Worm (Caenorhabditis elegans): ENCODE measurements around the gene nhr-193.

Gene nhr-193

ce11 chrV:16357253-16357652 is 15.1 kb downstream of the nhr-193 start, which contains the start of gene pptr-1 (continued):
- TF ChIP-seq lin-13 (GFP tag; optimal IDR thresholded peaks at IDR 0.05) (no peak), zfp-3 (GFP tag; conservative IDR thresholded peaks at IDR 0.05) (no peak), lim-7 (GFP tag; IDR thresholded peaks at IDR 0.05) (no peak), lsy-2 (tag; optimal IDR thresholded peaks at IDR 0.05) (no peak), nhr-11 (tag; optimal IDR thresholded peaks at IDR 0.05) (no peak), nhr-28 (tag; optimal IDR thresholded peaks at IDR 0.05) (peak; percentile 55), fkh-10 (GFP tag; optimal IDR thresholded peaks at IDR 0.05) (no peak), ceh-20 (GFP tag; IDR thresholded peaks at IDR 0.05) (no peak), nhr-77 (tag; optimal IDR thresholded peaks at IDR 0.05) (no peak), ama-1 (optimal IDR thresholded peaks at IDR 0.05) (no peak), T26A8.4 (GFP tag; IDR thresholded peaks at IDR 0.05) (no peak), ZK337.2 (GFP tag; IDR thresholded peaks at IDR 0.05) (no peak), F26F4.8 (GFP tag; conservative IDR thresholded peaks at IDR 0.05) (no peak), duxl-1 (tag; optimal IDR thresholded peaks at IDR 0.05; ENCODE audit: poor library complexity) (no peak), ceh-28 (tag; optimal IDR thresholded peaks at IDR 0.05) (no peak), egl-27 (tag; optimal IDR thresholded peaks at IDR 0.05) (no peak), aly-2 (tag; optimal IDR thresholded peaks at IDR 0.05) (no peak), F49E8.2 (tag; optimal IDR thresholded peaks at IDR 0.05; ENCODE audit: borderline replicate concordance) (no peak), Y48G9A.11 (GFP tag; IDR thresholded peaks at IDR 0.05) (no peak), mdt-29 (GFP tag; IDR thresholded peaks at IDR 0.05) (no peak), fos-1 (tag; optimal IDR thresholded peaks at IDR 0.05) (no peak), spr-1 (tag; optimal IDR thresholded peaks at IDR 0.05) (no peak), ceh-32 (tag; optimal IDR thresholded peaks at IDR 0.05; ENCODE audit: poor library complexity) (no peak), F37D6.2 (tag; optimal IDR thresholded peaks at IDR 0.05) (no peak), nhr-25 (tag; optimal IDR thresholded peaks at IDR 0.05; ENCODE audit: borderline replicate concordance, insufficient read depth) (no peak), mxl-3 (GFP tag; optimal IDR thresholded peaks at IDR 0.05) (no peak), arid-1 (GFP tag; conservative IDR thresholded peaks at IDR 0.05) (no peak), nhr-237 (tag; optimal IDR thresholded peaks at IDR 0.05) (no peak), nhr-10 (tag; optimal IDR thresholded peaks at IDR 0.05) (no peak), nhr-111 (GFP tag; optimal IDR thresholded peaks at IDR 0.05) (no peak), saeg-2 (GFP tag; IDR thresholded peaks at IDR 0.05) (no peak), ceh-82 (tag; optimal IDR thresholded peaks at IDR 0.05) (no peak), pqm-1 (tag; optimal IDR thresholded peaks at IDR 0.05) (peak; percentile 48), Y75B8A.6 (GFP tag; IDR thresholded peaks at IDR 0.05) (no peak), unc-130 (GFP tag; optimal IDR thresholded peaks at IDR 0.05) (no peak), ctbp-1 (GFP tag; IDR thresholded peaks at IDR 0.05) (no peak), cey-2 (tag; optimal IDR thresholded peaks at IDR 0.05; ENCODE audit: borderline replicate concordance, insufficient read depth) (no peak), nhr-6 (tag; optimal IDR thresholded peaks at IDR 0.05) (no peak), snpc-4 (tag; optimal IDR thresholded peaks at IDR 0.05) (no peak), hmg-1.1 (GFP tag; IDR thresholded peaks at IDR 0.05) (0 out of 2 replicates have a peak, but pooled peaks have one; percentile 15), ceh-44 (GFP tag; IDR thresholded peaks at IDR 0.05) (no peak), zfp-2 (tag; optimal IDR thresholded peaks at IDR 0.05) (no peak), ZK546.5 (tag; optimal IDR thresholded peaks at IDR 0.05) (no peak), lin-38 (GFP tag; IDR thresholded peaks at IDR 0.05) (no peak), dmd-9 (GFP tag; IDR thresholded peaks at IDR 0.05) (no peak), hlh-11 (tag; optimal IDR thresholded peaks at IDR 0.05) (peak; percentile 73), unc-62 (GFP tag; optimal IDR thresholded peaks at IDR 0.05 in 1 of 2) (no peak), unc-62 (tag; optimal IDR thresholded peaks at IDR 0.05) (no peak), dpl-1 (GFP tag; optimal IDR thresholded peaks at IDR 0.05) (peak; percentile 3), mep-1 (tag; optimal IDR thresholded peaks at IDR 0.05) (peak; percentile 42), daf-19 (GFP tag; conservative IDR thresholded peaks at IDR 0.05) (no peak), tra-1 (GFP tag; IDR thresholded peaks at IDR 0.05) (no peak), daf-12 (tag; optimal IDR thresholded peaks at IDR 0.05) (no peak)

Measured in whole organism, L4 larva.